Fruit fly (Drosophila melanogaster): ENCODE data around the gene CG11374.

Gene CG11374

DNA sequence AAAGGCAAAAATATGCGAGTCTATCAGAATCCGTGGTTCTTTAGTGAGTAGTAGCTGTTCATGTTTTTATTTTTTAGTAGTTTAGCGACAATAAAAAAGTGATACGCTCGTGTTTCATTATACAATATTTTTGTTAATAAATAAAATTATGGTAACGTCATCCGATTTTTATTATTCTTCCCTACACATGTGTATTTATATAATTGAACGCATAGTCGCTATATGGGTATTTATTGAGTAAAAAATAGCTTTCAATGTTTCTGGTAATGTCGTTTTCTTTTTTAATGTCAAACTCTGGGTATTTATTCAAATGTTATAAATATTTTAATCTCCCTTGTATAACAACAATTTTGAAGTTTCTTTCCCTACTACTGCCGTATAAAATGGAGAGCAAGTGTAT is at the start of gene CG11374:
Gene CG11374 (plus strand): TSS at position 301 of the 400 bp plus-strand sequence.
- no peak for TF ChIP-seq CTCF (optimal IDR thresholded peaks at IDR 0.05)
- no peak for TF ChIP-seq CG8478 (optimal IDR thresholded peaks at IDR 0.05)

DNA sequence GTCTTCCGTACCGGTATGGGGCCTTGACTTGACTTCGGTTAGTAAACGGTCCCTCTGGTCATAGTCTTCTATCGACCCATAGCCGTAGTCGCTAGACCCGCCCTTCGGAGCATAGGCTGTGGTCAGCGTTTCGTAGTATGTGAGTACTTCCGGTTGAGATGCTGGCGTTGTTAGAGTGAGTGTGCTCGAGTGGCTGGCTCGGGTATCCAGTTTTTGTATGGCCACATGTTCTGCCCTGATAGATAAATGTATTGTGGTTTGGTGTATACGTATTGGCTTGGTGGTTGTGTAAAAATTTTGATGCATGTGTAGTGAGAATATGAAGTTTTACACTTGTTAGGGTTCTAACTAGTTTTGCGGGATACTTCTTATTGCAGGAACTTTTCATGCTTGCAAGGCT is 42.1 kb upstream of the CG11374 start:
- TF ChIP-seq CTCF (optimal IDR thresholded peaks at IDR 0.05) (no peak), CG8478 (optimal IDR thresholded peaks at IDR 0.05) (no peak)

DNA sequence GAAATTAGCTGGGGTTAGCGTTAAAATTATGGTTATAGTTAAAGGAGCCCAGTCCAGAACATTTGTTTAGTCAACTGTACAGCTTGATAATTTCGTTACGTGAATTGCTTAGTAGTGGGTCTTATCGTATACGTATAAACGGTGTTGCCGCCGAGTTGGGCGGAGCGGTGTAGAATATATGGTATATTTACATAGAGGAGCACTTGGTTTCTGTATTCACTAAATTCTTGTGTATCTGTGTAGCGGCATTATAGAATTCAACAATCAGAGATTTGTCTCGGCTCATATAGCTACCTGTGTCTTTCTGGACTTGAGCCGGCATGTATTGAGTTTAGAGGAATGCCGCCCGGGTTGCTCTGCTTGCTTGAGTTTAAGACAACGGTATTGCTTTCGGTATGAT is 40.7 kb upstream of the CG11374 start:
- TF ChIP-seq CG8478 (optimal IDR thresholded peaks at IDR 0.05), result no peak
- peak; percentile 64 to 79 for TF ChIP-seq CTCF (optimal IDR thresholded peaks at IDR 0.05)

DNA sequence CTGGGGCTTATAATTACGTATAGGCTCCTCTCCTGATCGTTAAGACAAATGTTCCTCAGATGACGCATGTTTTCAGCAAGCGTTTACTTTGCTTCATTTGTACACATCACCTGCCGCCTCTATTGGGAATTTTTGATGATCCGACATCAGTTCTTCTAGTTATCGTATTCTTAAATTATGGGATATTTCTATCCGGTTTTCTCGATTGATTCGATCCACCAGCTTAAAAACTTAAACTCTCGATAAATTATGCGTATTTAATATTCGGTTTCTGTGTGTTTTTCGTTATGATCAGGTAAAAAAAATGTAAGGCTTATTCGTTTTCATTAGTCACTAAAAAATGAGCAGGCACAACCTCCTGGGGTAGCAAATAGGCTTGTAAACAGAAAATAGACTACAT is 23.0 kb upstream of the CG11374 start:
- TF ChIP-seq CTCF (optimal IDR thresholded peaks at IDR 0.05) (no peak), CG8478 (optimal IDR thresholded peaks at IDR 0.05) (no peak)

DNA sequence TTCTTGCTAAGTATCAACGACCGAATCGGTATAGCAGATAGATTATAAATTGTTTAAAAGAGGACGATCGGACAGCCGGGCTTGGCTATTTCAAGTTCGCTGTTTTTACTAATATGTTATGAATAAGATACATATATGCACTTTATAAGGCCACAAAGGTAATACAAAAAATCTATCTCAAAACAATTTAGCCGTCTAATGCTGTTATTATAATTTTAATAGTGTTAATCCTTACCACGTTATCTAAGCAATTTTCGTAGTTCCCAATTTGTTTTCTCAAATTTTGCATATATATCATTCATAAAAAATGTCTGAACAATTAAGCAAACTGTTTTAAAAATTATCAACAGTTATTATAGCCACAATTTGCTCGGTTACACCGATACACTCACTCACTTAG is 19.3 kb upstream of the CG11374 start:
- TF ChIP-seq CTCF (optimal IDR thresholded peaks at IDR 0.05) (no peak), CG8478 (optimal IDR thresholded peaks at IDR 0.05) (no peak)

DNA sequence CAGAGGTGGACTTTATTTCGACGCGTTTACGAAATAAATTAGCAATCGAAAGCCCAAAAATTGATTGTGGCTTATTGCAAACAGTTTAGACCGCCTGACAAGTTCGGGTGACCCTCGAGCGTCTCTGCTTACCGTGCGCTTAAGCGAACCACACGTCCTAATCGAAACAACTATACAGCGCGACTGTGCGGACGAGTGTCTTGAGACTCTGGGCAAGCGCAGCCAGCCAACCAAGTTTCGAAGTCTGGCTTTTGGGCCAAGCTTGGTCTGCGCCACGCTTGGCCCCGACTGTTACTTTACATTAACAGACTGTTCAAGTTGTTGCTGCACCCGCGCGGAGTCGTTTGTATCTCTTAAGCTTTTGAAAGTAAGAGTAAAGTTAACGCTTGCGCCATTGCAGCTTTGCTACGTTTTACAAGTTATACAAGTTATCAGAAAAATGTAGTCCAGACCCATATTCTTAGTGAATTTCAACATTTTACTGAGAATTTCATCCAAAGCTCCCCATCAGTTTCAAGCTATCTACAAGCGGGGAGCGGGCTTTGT is 17.0 kb upstream of the CG11374 start:
- no peak for TF ChIP-seq CTCF (optimal IDR thresholded peaks at IDR 0.05)
- no peak for TF ChIP-seq CG8478 (optimal IDR thresholded peaks at IDR 0.05)

DNA sequence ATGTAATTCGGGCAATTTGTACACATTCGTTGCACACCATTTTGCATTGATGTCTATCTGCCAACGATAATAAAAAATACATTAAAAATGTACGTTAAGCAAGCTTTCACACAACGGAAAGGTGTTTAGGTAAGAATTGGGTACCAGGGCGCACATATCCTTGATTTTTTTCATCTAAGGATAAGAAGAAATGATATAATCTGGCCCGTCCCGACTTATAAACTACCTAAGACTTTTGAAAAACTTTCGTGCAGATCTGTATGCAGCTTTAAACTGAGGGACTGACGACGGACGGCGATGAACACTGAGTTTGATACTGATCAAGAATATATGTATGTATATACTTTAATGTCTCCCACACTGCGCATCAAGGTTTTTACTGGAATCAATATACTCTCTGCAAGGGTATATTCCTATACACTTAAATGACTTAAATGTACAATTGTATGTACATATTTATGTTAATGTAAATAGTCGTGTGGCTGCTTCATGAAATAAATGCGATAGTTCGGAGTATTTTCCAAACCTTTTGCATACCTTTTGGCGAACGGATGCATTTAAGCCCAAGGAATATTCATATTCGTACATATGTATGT is 10.7 kb upstream of the CG11374 start, which contains the start of gene Cda5:
Gene Cda5 (minus strand): TSS at position 51 of the 596 bp plus-strand sequence.
- TF ChIP-seq CG8478 (optimal IDR thresholded peaks at IDR 0.05) (no peak), CTCF (optimal IDR thresholded peaks at IDR 0.05) (peak; percentile 16 to 27)

DNA sequence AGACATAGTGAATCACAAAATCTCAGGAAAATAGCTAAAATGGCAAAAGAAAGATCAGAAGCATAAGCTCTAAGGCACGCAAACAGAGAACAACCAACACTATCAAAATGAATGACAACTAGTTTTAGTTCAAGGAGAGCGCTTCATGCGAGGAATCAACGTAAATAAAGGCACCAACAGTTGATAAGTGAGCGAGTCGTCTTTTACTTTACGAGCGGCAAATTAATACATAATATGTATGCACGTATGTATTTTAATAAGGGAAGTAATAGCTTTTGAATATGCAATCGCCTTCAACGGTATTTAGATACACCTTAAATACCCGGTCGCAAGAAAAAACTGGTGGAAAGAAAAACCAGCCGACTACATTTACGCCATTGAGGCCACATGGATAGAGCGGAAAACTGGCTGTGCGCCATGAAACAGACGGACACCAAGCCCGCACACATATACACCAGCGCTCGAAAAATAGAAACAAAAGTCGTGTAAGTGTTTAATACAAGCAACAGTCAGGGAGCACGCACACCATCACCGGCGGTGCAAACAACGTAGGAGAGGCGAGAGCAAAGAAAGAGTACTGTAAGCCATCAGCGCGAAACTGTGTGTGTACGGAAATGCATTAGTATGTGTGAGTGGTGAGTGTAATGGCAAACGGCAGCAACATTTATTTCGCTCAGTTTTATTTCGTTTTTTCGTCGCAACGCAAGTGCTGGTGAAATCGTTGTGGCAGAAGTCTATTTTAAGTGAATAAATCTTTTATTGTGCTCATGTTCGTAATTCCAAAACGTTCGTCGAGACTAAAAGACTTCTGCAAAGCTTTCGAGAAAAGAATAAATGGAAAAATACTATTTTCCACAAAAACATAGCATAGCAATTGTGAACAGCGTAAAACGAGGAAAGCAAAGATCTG is 9.5 kb upstream of the CG11374 start, which contains the start of gene dbr:
Gene dbr (plus strand): TSS at position 114 of the 910 bp plus-strand sequence.
- no peak for TF ChIP-seq CG8478 (optimal IDR thresholded peaks at IDR 0.05)
- TF ChIP-seq CTCF (optimal IDR thresholded peaks at IDR 0.05), result no peak

DNA sequence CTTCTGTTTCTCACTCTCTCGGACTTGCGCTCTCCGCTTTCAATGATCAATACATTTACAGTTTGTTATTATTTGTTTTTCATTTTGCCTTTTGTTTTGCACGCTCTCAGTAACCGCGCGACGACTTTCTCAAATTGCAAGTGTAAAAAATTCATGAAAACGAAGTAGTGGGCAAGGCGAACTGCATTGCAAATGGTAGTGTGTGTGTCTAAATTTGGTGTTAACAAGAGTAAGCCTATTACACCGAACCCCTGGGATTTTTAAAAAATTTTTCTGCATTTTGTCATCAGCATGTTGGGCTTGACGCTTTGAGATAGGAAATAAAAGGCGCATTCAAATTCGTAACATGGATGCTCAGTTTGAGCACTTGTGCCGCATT is 8.9 kb upstream of the CG11374 start:
- TF ChIP-seq CTCF (optimal IDR thresholded peaks at IDR 0.05) (no peak), CG8478 (optimal IDR thresholded peaks at IDR 0.05) (no peak)

DNA sequence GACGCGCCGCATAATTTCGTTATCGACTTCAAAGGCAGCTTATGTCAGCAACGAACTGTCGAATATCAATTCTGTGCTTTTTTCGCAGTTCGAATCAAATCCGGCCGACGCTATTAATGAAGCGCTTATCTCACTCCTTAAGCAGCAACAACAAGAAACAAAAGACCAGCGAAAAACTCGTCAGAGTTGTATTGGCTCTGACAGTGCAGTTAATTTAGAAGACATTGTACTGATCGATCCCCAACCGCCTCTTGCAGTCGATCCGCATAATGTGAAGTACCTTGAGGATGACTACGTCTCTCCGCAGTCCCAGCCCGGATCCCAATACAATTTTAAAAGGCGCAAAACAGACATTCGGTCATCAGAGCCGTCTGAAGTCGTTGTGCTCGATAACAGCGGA is 6.6 kb upstream of the CG11374 start:
- TF ChIP-seq CTCF (optimal IDR thresholded peaks at IDR 0.05) (no peak), CG8478 (optimal IDR thresholded peaks at IDR 0.05) (no peak)

DNA sequence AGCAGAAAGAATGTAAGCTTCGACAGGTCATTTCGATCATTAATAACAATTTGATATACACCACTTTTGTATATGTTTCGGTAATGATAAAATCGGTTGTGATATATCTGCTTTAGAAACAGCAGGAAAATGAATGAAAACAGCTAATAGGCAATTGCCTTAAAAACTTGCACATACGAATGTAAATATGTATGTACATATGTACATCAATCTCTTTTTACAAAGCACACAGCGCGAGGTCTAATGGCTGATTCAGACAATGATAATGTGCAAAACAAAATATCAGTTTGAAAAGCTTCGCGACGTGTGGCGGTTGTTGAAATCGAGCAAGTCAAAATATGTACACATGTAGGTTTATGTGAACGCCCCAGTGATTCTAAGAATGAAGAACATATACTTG is 4.7 kb upstream of the CG11374 start, which contains the start of gene galectin:
Gene galectin (plus strand): TSS at position 301 of the 400 bp plus-strand sequence.
- TF ChIP-seq CTCF (optimal IDR thresholded peaks at IDR 0.05), result no peak

DNA sequence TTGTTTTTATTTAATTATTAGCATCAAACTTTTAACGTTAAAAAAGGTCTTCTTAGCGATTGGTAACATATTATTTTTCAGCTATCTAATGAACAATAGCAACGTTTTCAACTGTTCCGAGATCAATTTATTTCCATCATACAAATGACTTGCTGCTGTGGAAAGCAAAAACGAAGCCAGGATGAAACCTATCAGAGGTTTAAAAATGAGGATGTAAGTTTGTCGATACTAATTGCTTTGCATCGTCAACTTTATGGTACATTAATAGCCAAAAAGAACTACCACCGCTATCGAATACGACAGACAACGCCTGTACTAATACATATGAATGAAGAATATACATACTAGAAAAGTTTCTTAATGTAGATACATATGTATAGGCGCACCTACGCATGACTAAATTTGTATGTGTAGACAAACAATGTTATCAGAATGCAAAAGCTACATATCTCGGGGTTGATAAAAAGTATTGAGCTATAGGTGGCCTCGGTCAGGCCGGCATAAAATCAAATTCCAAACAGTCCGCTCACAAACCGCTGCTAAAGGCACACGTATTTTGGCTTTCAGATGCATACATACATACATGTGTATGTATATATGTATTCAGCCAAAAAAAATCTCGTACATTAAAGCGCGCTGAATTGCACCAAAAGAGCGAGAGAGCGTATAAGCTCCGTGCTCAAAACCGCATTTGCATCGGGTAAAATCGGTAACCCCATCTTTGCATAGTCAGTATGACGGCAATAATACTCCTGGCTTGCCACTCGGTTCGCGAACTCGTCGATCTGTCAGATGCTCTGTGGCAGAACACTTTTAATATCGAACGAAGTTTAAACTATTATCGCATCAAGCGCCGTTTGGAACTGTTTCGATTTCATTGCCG is 4.0 kb upstream of the CG11374 start:
- TF ChIP-seq CG8478 (optimal IDR thresholded peaks at IDR 0.05) (no peak), CTCF (optimal IDR thresholded peaks at IDR 0.05) (no peak)

DNA sequence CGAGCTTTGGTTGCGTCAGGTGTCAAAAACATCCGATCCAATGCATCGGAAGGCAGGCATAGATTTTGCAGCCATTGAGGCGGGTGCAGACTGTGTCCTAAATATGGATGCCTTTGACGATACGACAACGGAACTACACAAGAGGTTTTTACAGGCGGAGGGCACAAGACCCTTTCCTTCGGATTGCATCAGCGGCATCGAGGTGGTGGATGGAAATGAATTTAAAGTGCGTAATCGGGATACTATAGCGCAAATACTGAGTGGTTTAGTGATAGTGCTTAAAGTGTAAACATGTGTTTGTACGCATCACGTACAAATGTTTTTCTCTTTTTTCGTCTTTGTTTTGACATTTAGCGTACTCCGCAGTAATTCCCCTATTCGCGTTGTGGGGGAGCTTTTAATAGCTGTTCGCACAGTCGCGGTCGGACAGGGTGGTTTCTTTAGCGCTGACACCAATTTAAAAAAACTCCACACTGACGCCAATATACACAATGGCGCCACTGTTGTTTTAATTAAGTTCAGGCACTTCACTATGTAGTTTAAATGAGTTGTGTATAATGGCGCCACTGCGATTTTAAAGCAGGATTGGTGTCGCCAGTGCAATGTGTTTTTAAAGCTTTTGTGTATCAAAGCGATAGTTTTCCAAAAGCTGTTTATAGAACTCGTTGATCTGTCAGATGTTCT is 3.3 kb upstream of the CG11374 start:
- TF ChIP-seq CG8478 (optimal IDR thresholded peaks at IDR 0.05), result no peak
- peak; percentile 59 to 62 for TF ChIP-seq CTCF (optimal IDR thresholded peaks at IDR 0.05)

DNA sequence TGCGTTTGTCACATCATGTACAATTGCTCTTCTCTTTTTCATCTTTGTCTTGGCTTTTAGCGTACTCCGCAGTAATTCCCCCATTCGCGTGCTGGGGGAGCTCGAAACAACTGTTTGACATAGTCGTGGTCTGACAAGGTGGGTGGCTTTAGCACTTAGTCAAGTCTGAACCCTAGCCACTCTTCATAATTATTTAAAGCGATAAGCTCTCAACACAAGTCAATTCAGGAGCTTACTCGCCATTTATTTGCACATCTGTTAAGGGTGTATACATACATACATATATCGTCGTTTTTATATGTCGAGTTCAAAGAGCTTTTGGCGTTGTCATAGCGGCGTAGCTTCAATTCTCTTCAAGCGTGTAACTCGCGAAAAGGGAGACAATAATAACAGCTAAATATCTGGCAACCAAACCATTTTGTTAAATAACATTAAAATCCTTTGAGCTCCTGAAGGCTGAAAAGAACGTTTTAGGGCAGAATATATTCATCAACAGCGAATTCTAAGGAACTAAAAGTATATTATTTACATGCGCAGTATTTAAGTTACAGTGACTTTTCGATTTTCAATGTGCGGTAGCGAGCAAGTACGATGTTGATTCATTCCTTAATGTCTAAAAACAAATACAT is 2.3 kb upstream of the CG11374 start:
- TF ChIP-seq CG8478 (optimal IDR thresholded peaks at IDR 0.05), result no peak
- TF ChIP-seq CTCF (optimal IDR thresholded peaks at IDR 0.05), result no peak
